Fruit fly (Drosophila melanogaster) whole organism, embryonic: ENCODE measurements around the gene Pvf3.

Experiments
- Asciz ChIP-seq: fragments of 200-800 bp; sonication (Bioruptor generic); optimal IDR thresholded peaks from 2 replicates; lab custom pipeline; 2017; ENCODE audit warnings: missing biosample characterization, mild to moderate bottlenecking, missing genetic modification characterization, missing genetic modification reagents
- CG10959 ChIP-seq: fragments of 200-800 bp; sonication (Bioruptor generic); IDR thresholded peaks from 2 replicates; pipeline ENCODE4 v1.3.6; 2022; ENCODE audit warnings: missing biosample characterization, missing genetic modification characterization
- CG11085 ChIP-seq: fragments of 200-800 bp; sonication (Bioruptor generic); IDR thresholded peaks from 2 replicates; pipeline ENCODE4 v1.3.6; 2022; ENCODE audit warnings: missing biosample characterization, missing genetic modification characterization
- CG11723 ChIP-seq: fragments of 200-800 bp; sonication (Bioruptor generic); optimal IDR thresholded peaks from 2 replicates; lab custom pipeline; 2017; ENCODE audit warnings: missing biosample characterization, mild to moderate bottlenecking, missing genetic modification characterization
- CG12104 ChIP-seq: fragments of 200-800 bp; sonication (Bioruptor generic); optimal IDR thresholded peaks from 3 replicates; lab custom pipeline; 2016; ENCODE audit warnings: missing biosample characterization, missing genetic modification characterization
- CG13123 ChIP-seq: fragments of 200-800 bp; sonication (Bioruptor generic); optimal IDR thresholded peaks from 2 replicates; lab custom pipeline; 2016; ENCODE audit warnings: missing biosample characterization, missing genetic modification characterization
- CG13296 ChIP-seq: fragments of 200-800 bp; sonication (Bioruptor generic); optimal IDR thresholded peaks from 3 replicates; lab custom pipeline; 2018; ENCODE audit warnings: missing biosample characterization, mild to moderate bottlenecking, missing genetic modification characterization
- CG13624 ChIP-seq: fragments of 200-800 bp; sonication (Bioruptor generic); optimal IDR thresholded peaks from 2 replicates; lab custom pipeline; 2016; ENCODE audit warnings: missing biosample characterization, missing genetic modification characterization
- CG15601 ChIP-seq: fragments of 200-800 bp; sonication (Bioruptor generic); optimal IDR thresholded peaks from 3 replicates; lab custom pipeline; 2019; ENCODE audit warnings: missing biosample characterization, mild to moderate bottlenecking, missing genetic modification characterization, moderate library complexity
- CG16815 ChIP-seq: fragments of 200-800 bp; sonication (Bioruptor generic); optimal IDR thresholded peaks from 3 replicates; lab custom pipeline; 2017; ENCODE audit warnings: missing biosample characterization, mild to moderate bottlenecking, missing genetic modification characterization
- CG17186 ChIP-seq: fragments of 200-800 bp; sonication (Bioruptor generic); optimal IDR thresholded peaks from 3 replicates; lab custom pipeline; 2017; ENCODE audit warnings: missing biosample characterization, missing genetic modification reagents, missing genetic modification characterization
- CG17802 ChIP-seq: fragments of 200-800 bp; sonication (Bioruptor generic); optimal IDR thresholded peaks from 2 replicates; lab custom pipeline; 2018; ENCODE audit warnings: missing biosample characterization, mild to moderate bottlenecking, missing genetic modification characterization, moderate library complexity
- CG17829 ChIP-seq: fragments of 200-800 bp; optimal IDR thresholded peaks from 2 replicates; lab custom pipeline; 2019; ENCODE audit warnings: missing biosample characterization, mild to moderate bottlenecking, missing genetic modification characterization, moderate library complexity
- CG3065 ChIP-seq: fragments of 200-800 bp; sonication (Bioruptor generic); optimal IDR thresholded peaks from 2 replicates; lab custom pipeline; 2016; ENCODE audit warnings: missing biosample characterization, missing genetic modification characterization
- CG31224 ChIP-seq: fragments of 200-800 bp; sonication (Bioruptor generic); IDR thresholded peaks from 2 replicates; pipeline ENCODE4 v1.3.6; 2022; ENCODE audit warnings: missing biosample characterization, missing genetic modification characterization
- CG3838 ChIP-seq: fragments of 200-800 bp; sonication (Bioruptor generic); optimal IDR thresholded peaks from 3 replicates; lab custom pipeline; 2016; ENCODE audit warnings: missing biosample characterization, missing genetic modification characterization
- CG4854 ChIP-seq: fragments of 200-800 bp; sonication (Bioruptor generic); optimal IDR thresholded peaks from 2 replicates; lab custom pipeline; 2016; ENCODE audit warnings: missing biosample characterization, missing genetic modification characterization, inconsistent platforms
- CG6765 ChIP-seq: fragments of 200-800 bp; sonication (Bioruptor generic); optimal IDR thresholded peaks from 3 replicates; lab custom pipeline; 2017; ENCODE audit warnings: missing biosample characterization, mild to moderate bottlenecking, missing genetic modification characterization
- CG7839 ChIP-seq: fragments of 200-800 bp; sonication (Bioruptor generic); optimal IDR thresholded peaks from 3 replicates; lab custom pipeline; 2018; ENCODE audit warnings: missing biosample characterization, mild to moderate bottlenecking, missing genetic modification characterization, moderate library complexity
- CG8388 ChIP-seq: fragments of 200-800 bp; sonication (Bioruptor generic); optimal IDR thresholded peaks from 2 replicates; lab custom pipeline; 2019; ENCODE audit warnings: missing biosample characterization, mild to moderate bottlenecking, missing genetic modification characterization, moderate library complexity
- CG8944 ChIP-seq: fragments of 200-800 bp; sonication (Bioruptor generic); optimal IDR thresholded peaks from 3 replicates; lab custom pipeline; 2016; ENCODE audit warnings: missing biosample characterization, missing genetic modification characterization
- D19A ChIP-seq: fragments of 200-800 bp; optimal IDR thresholded peaks from 3 replicates; lab custom pipeline; 2019; ENCODE audit warnings: missing biosample characterization, mild to moderate bottlenecking, missing genetic modification characterization, moderate library complexity
- Dll ChIP-seq: fragments of 200-800 bp; sonication (Bioruptor generic); IDR thresholded peaks from 4 replicates; pipeline ENCODE4 v1.3.6; 2022; ENCODE audit warnings: missing biosample characterization, missing genetic modification characterization; ENCODE audit not compliant: partially characterized antibody
- H15 ChIP-seq: fragments of 200-800 bp; sonication (Bioruptor generic); IDR thresholded peaks from 3 replicates; pipeline ENCODE4 v1.3.6; 2022; ENCODE audit warnings: missing biosample characterization, missing genetic modification characterization
- HmgD ChIP-seq: fragments of 200-800 bp; sonication (Bioruptor generic); optimal IDR thresholded peaks from 3 replicates; lab custom pipeline; 2016; ENCODE audit warnings: missing biosample characterization, missing genetic modification characterization
- Hr78 ChIP-seq, 2 experiments: fragments of 200-800 bp in 1 of 2; fragments of >200 bp in 1 of 2; sonication (Bioruptor generic) in 1 of 2; optimal IDR thresholded peaks; 2 replicates each; lab custom pipeline; 2017 to 2019; ENCODE audit warnings: missing biosample characterization in 2 of 2, missing genetic modification characterization in 2 of 2, mild to moderate bottlenecking in 1 of 2, moderate library complexity in 1 of 2
- Hsf ChIP-seq: fragments of 200-800 bp; sonication (Bioruptor generic); optimal IDR thresholded peaks from 3 replicates; lab custom pipeline; 2016; ENCODE audit warnings: missing biosample characterization, missing genetic modification characterization
- NK7.1 ChIP-seq: fragments of 200-800 bp; sonication (Bioruptor generic); optimal IDR thresholded peaks from 3 replicates; lab custom pipeline; 2016; ENCODE audit warnings: missing biosample characterization, missing genetic modification characterization
- Neu2 ChIP-seq: fragments of 200-800 bp; sonication (Bioruptor generic); optimal IDR thresholded peaks from 3 replicates; lab custom pipeline; 2016; ENCODE audit warnings: missing biosample characterization, missing genetic modification characterization, borderline replicate concordance
- Opbp ChIP-seq: fragments of 200-800 bp; sonication (Bioruptor generic); IDR thresholded peaks from 3 replicates; pipeline ENCODE4 v1.3.6; 2022; ENCODE audit warnings: missing biosample characterization, missing genetic modification characterization; ENCODE audit not compliant: partially characterized antibody
- PHDP ChIP-seq: fragments of 200-800 bp; sonication (Bioruptor generic); optimal IDR thresholded peaks from 3 replicates; lab custom pipeline; 2018; ENCODE audit warnings: missing biosample characterization, mild to moderate bottlenecking, missing genetic modification characterization, moderate library complexity
- abd-A ChIP-seq: fragments of 200-800 bp; sonication (Bioruptor generic); optimal IDR thresholded peaks from 3 replicates; lab custom pipeline; 2019; ENCODE audit warnings: missing biosample characterization, mild to moderate bottlenecking, missing genetic modification characterization, moderate library complexity
- ac ChIP-seq: fragments of 200-800 bp; sonication (Bioruptor generic); optimal IDR thresholded peaks from 3 replicates; lab custom pipeline; 2017; ENCODE audit warnings: missing biosample characterization, mild to moderate bottlenecking, missing genetic modification characterization
- az2 ChIP-seq: fragments of 200-800 bp; sonication (Bioruptor generic); optimal IDR thresholded peaks from 3 replicates; lab custom pipeline; 2016; ENCODE audit warnings: missing biosample characterization, missing genetic modification characterization
- bbx ChIP-seq: fragments of 200-800 bp; sonication (Bioruptor generic); IDR thresholded peaks from 2 replicates; pipeline ENCODE4 v1.3.6; 2022; ENCODE audit warnings: missing biosample characterization, missing genetic modification characterization; ENCODE audit not compliant: partially characterized antibody
- bcd ChIP-seq: fragments of 200-800 bp; sonication (Bioruptor generic); optimal IDR thresholded peaks from 2 replicates; lab custom pipeline; 2017; ENCODE audit warnings: missing biosample characterization, mild to moderate bottlenecking, missing genetic modification characterization
- gce ChIP-seq: fragments of 200-800 bp; sonication (Bioruptor generic); IDR thresholded peaks from 3 replicates; pipeline ENCODE4 v1.3.6; 2022; ENCODE audit warnings: missing biosample characterization, missing genetic modification characterization
- gem ChIP-seq: fragments of 200-800 bp; sonication (Bioruptor generic); optimal IDR thresholded peaks from 2 replicates; lab custom pipeline; 2019; ENCODE audit warnings: missing biosample characterization, mild to moderate bottlenecking, missing genetic modification characterization, moderate library complexity
- gsb ChIP-seq: fragments of 200-800 bp; sonication (Bioruptor generic); IDR thresholded peaks from 2 replicates; pipeline ENCODE4 v1.3.6; 2022; ENCODE audit warnings: missing biosample characterization, missing genetic modification characterization
- hb ChIP-seq: fragments of 200-800 bp; sonication (Bioruptor generic); IDR thresholded peaks from 3 replicates; pipeline ENCODE4 v1.3.6; 2022; ENCODE audit warnings: missing biosample characterization, missing genetic modification characterization; ENCODE audit not compliant: partially characterized antibody
- jumu ChIP-seq: fragments of 200-800 bp; sonication (Bioruptor generic); optimal IDR thresholded peaks from 3 replicates; lab custom pipeline; 2016; ENCODE audit warnings: missing biosample characterization, missing genetic modification characterization
- nom ChIP-seq: fragments of 200-800 bp; sonication (Bioruptor generic); optimal IDR thresholded peaks from 2 replicates; lab custom pipeline; 2017; ENCODE audit warnings: missing biosample characterization, missing genetic modification characterization, mild to moderate bottlenecking, moderate library complexity, missing genetic modification reagents
- pb ChIP-seq: fragments of 200-800 bp; sonication (Bioruptor generic); optimal IDR thresholded peaks from 3 replicates; lab custom pipeline; 2016; ENCODE audit warnings: missing biosample characterization, missing genetic modification characterization
- peb ChIP-seq: fragments of 200-800 bp; sonication (Bioruptor generic); IDR thresholded peaks from 2 replicates; pipeline ENCODE4 v1.3.6; 2022; ENCODE audit warnings: missing biosample characterization, missing genetic modification characterization
- pfk ChIP-seq: fragments of 200-800 bp; sonication (Bioruptor generic); optimal IDR thresholded peaks from 2 replicates; lab custom pipeline; 2018; ENCODE audit warnings: missing biosample characterization, mild to moderate bottlenecking, missing genetic modification characterization, moderate library complexity
- pho ChIP-seq: fragments of 200-800 bp; sonication (Bioruptor generic); optimal IDR thresholded peaks from 2 replicates; lab custom pipeline; 2016; ENCODE audit warnings: missing biosample characterization, missing genetic modification characterization
- pum ChIP-seq: fragments of 200-800 bp; sonication (Bioruptor generic); optimal IDR thresholded peaks from 2 replicates; lab custom pipeline; 2016; ENCODE audit warnings: missing biosample characterization, missing genetic modification characterization
- slp2 ChIP-seq: fragments of 200-800 bp; sonication (Bioruptor generic); optimal IDR thresholded peaks from 2 replicates; lab custom pipeline; 2016; ENCODE audit warnings: missing biosample characterization, missing genetic modification characterization
- sob ChIP-seq: fragments of 200-800 bp; sonication (Bioruptor generic); IDR thresholded peaks from 2 replicates; pipeline ENCODE4 v1.3.6; 2022; ENCODE audit warnings: missing biosample characterization, missing genetic modification characterization
- ttk ChIP-seq: fragments of 200-800 bp; sonication (Bioruptor generic); IDR thresholded peaks from 2 replicates; pipeline ENCODE4 v2.1.2; 2022; ENCODE audit warnings: missing biosample characterization, missing genetic modification characterization
- unc-4 ChIP-seq: fragments of 200-800 bp; sonication (Bioruptor generic); IDR thresholded peaks from 2 replicates; pipeline ENCODE4 v1.3.6; 2022; ENCODE audit warnings: missing biosample characterization, missing genetic modification characterization; ENCODE audit not compliant: partially characterized antibody

Gene Pvf3

dm6 chr2L:7148919-7149318, 8.6 kb downstream of the Pvf3 start (continued):
- TF ChIP-seq CG11723 (GFP tag; lab: Kevin White, UChicago) = no peak
- TF ChIP-seq bcd (GFP tag; lab: Kevin White, UChicago) = peak; percentile 3
- TF ChIP-seq pum (GFP tag; lab: Kevin White, UChicago) = peak; percentile 37
- TF ChIP-seq nom (GFP tag; lab: Kevin White, UChicago) = no peak
- TF ChIP-seq gsb (GFP tag; lab: Robert Waterston, UW) = no peak
- peak; percentile 45 for TF ChIP-seq az2 (GFP tag; lab: Kevin White, UChicago)
- TF ChIP-seq CG8944 (GFP tag; lab: Kevin White, UChicago) = no peak
- no peak for TF ChIP-seq Neu2
- TF ChIP-seq CG15601 (tag; lab: Kevin White, UChicago) = no peak
- no peak for TF ChIP-seq NK7.1 (GFP tag; lab: Kevin White, UChicago)
- no peak for TF ChIP-seq CG17186
- no peak for TF ChIP-seq CG12104 (GFP tag; lab: Kevin White, UChicago)
- TF ChIP-seq ac (GFP tag; lab: Kevin White, UChicago) = no peak
- peak; percentile 27 for TF ChIP-seq slp2 (GFP tag; lab: Kevin White, UChicago)
- TF ChIP-seq CG13123 (GFP tag; lab: Kevin White, UChicago) = no peak
- no peak for TF ChIP-seq CG13624 (GFP tag; lab: Kevin White, UChicago)
- TF ChIP-seq CG17829 (tag; lab: Kevin White, UChicago) = peak; percentile 23
- TF ChIP-seq CG7839 (tag; lab: Kevin White, UChicago) = peak; percentile 41
- no peak for TF ChIP-seq HmgD (GFP tag; lab: Kevin White, UChicago)
- TF ChIP-seq D19A (tag; lab: Kevin White, UChicago) = no peak
- no peak for TF ChIP-seq CG13296 (GFP tag; lab: Kevin White, UChicago)
- peak; percentile 68 for TF ChIP-seq gem (tag; lab: Kevin White, UChicago)
- TF ChIP-seq CG11085 = no peak
- no peak for TF ChIP-seq abd-A (tag; lab: Kevin White, UChicago)
- no peak for TF ChIP-seq CG10959 (GFP tag; lab: Robert Waterston, UW)
- TF ChIP-seq jumu (GFP tag; lab: Kevin White, UChicago) = no peak
- no peak for TF ChIP-seq gce (GFP tag; lab: Robert Waterston, UW)
- no peak for TF ChIP-seq Hr78 (GFP tag; optimal IDR thresholded peaks at IDR 0.05; lab: Kevin White, UChicago)
- no peak for TF ChIP-seq hb
- TF ChIP-seq CG16815 (GFP tag; lab: Kevin White, UChicago) = no peak
- TF ChIP-seq Hsf = peak; percentile 44
- TF ChIP-seq CG3065 = no peak
- TF ChIP-seq CG6765 (GFP tag; lab: Kevin White, UChicago) = no peak
- TF ChIP-seq sob (GFP tag; lab: Robert Waterston, UW) = no peak
- TF ChIP-seq Dll (GFP tag; lab: Robert Waterston, UW) = no peak
- TF ChIP-seq CG8388 (GFP tag; lab: Kevin White, UChicago) = peak; percentile 46
- TF ChIP-seq pb (GFP tag; lab: Kevin White, UChicago) = no peak
- no peak for TF ChIP-seq CG17802 (tag; lab: Kevin White, UChicago)
- no peak for TF ChIP-seq H15 (GFP tag; lab: Robert Waterston, UW)
- no peak for TF ChIP-seq unc-4 (GFP tag; lab: Robert Waterston, UW)
- peak; percentile 46; the same call in 1 of the 2 replicates for TF ChIP-seq ttk (GFP tag; lab: Robert Waterston, UW)
- no peak for TF ChIP-seq CG3838
- TF ChIP-seq pho = no peak
- TF ChIP-seq Opbp (GFP tag; lab: Robert Waterston, UW) = no peak
- TF ChIP-seq pfk (GFP tag; lab: Kevin White, UChicago) = no peak
- TF ChIP-seq peb (GFP tag; lab: Robert Waterston, UW) = no peak
- TF ChIP-seq bbx = no peak
- no peak for TF ChIP-seq Asciz (GFP tag; lab: Kevin White, UChicago)
- TF ChIP-seq CG31224 = no peak
- no peak for TF ChIP-seq CG4854
- peak; percentile 53 for TF ChIP-seq PHDP (tag; lab: Kevin White, UChicago)
